Fruit fly (Drosophila melanogaster) whole organism, embryonic: Measurements from ENCODE around the gene CG44008.

ENCODE experiments used
- Asciz ChIP-seq: fragments of 200-800 bp; sonication (Bioruptor generic); optimal IDR thresholded peaks from 2 replicates; lab custom pipeline; 2017; ENCODE audit warnings: missing biosample characterization, mild to moderate bottlenecking, missing genetic modification characterization, missing genetic modification reagents
- Atf6 ChIP-seq: fragments of 200-800 bp; sonication (Bioruptor generic); IDR thresholded peaks from 2 replicates; pipeline ENCODE4 v1.3.6; 2022; ENCODE audit warnings: missing biosample characterization, missing genetic modification characterization
- CG1024 ChIP-seq: fragments of 200-800 bp; sonication (Bioruptor generic); IDR thresholded peaks from 2 replicates; pipeline ENCODE4 v1.3.6; 2022; ENCODE audit warnings: missing biosample characterization, missing genetic modification characterization
- CG10565 ChIP-seq: fragments of 200-800 bp; sonication (Bioruptor generic); optimal IDR thresholded peaks from 3 replicates; lab custom pipeline; 2016; ENCODE audit warnings: missing biosample characterization, mild to moderate bottlenecking, missing genetic modification characterization
- CG11723 ChIP-seq: fragments of 200-800 bp; sonication (Bioruptor generic); optimal IDR thresholded peaks from 2 replicates; lab custom pipeline; 2017; ENCODE audit warnings: missing biosample characterization, mild to moderate bottlenecking, missing genetic modification characterization
- CG1529 ChIP-seq: fragments of 200-800 bp; sonication (Bioruptor generic); optimal IDR thresholded peaks from 3 replicates; lab custom pipeline; 2018; ENCODE audit warnings: missing biosample characterization, missing genetic modification characterization
- CG15514 ChIP-seq: fragments of 200-800 bp; sonication (Bioruptor generic); optimal IDR thresholded peaks from 3 replicates; lab custom pipeline; 2017; ENCODE audit warnings: missing biosample characterization, missing genetic modification characterization, mild to moderate bottlenecking, moderate library complexity, missing genetic modification reagents
- CG1602 ChIP-seq: fragments of 200-800 bp; sonication (Bioruptor generic); optimal IDR thresholded peaks from 3 replicates; lab custom pipeline; 2016; ENCODE audit warnings: missing biosample characterization, missing genetic modification characterization
- CG1647 ChIP-seq: fragments of 200-800 bp; sonication (Bioruptor generic); optimal IDR thresholded peaks from 3 replicates; lab custom pipeline; 2016; ENCODE audit warnings: missing biosample characterization, missing genetic modification characterization
- CG17361 ChIP-seq: fragments of 200-800 bp; sonication (Bioruptor generic); IDR thresholded peaks from 3 replicates; pipeline ENCODE4 v1.3.6; 2022; ENCODE audit warnings: missing biosample characterization, missing genetic modification characterization
- CG17912 ChIP-seq: fragments of 200-800 bp; sonication (Bioruptor generic); optimal IDR thresholded peaks from 2 replicates; lab custom pipeline; 2018; ENCODE audit warnings: missing biosample characterization, mild to moderate bottlenecking, missing genetic modification characterization
- CG18619 ChIP-seq: fragments of 200-800 bp; sonication (Bioruptor generic); optimal IDR thresholded peaks from 3 replicates; lab custom pipeline; 2017; ENCODE audit warnings: missing biosample characterization, mild to moderate bottlenecking, missing genetic modification characterization
- CG30020 ChIP-seq: fragments of 200-800 bp; optimal IDR thresholded peaks from 2 replicates; lab custom pipeline; 2019; ENCODE audit warnings: missing biosample characterization, mild to moderate bottlenecking, missing genetic modification characterization, moderate library complexity
- CG31224 ChIP-seq: fragments of 200-800 bp; sonication (Bioruptor generic); IDR thresholded peaks from 2 replicates; pipeline ENCODE4 v1.3.6; 2022; ENCODE audit warnings: missing biosample characterization, missing genetic modification characterization
- CG32767 ChIP-seq: fragments of 200-800 bp; sonication (Bioruptor generic); IDR thresholded peaks from 2 replicates; pipeline ENCODE4 v1.3.6; 2022; ENCODE audit warnings: missing biosample characterization, missing genetic modification characterization
- CG34224 ChIP-seq: fragments of 200-800 bp; sonication (Bioruptor generic); IDR thresholded peaks from 3 replicates; pipeline ENCODE4 v1.3.6; 2022; ENCODE audit warnings: missing biosample characterization, missing genetic modification characterization; ENCODE audit not compliant: partially characterized antibody
- CG3995 ChIP-seq: fragments of 200-800 bp; sonication (Bioruptor generic); optimal IDR thresholded peaks from 3 replicates; lab custom pipeline; 2016; ENCODE audit warnings: missing biosample characterization, missing genetic modification characterization
- CG6765 ChIP-seq: fragments of 200-800 bp; sonication (Bioruptor generic); optimal IDR thresholded peaks from 3 replicates; lab custom pipeline; 2017; ENCODE audit warnings: missing biosample characterization, mild to moderate bottlenecking, missing genetic modification characterization
- CG8359 ChIP-seq: fragments of 200-800 bp; sonication (Bioruptor generic); optimal IDR thresholded peaks from 2 replicates; lab custom pipeline; 2017; ENCODE audit warnings: missing biosample characterization, mild to moderate bottlenecking, missing genetic modification characterization, borderline replicate concordance
- CG8388 ChIP-seq: fragments of 200-800 bp; sonication (Bioruptor generic); optimal IDR thresholded peaks from 2 replicates; lab custom pipeline; 2019; ENCODE audit warnings: missing biosample characterization, mild to moderate bottlenecking, missing genetic modification characterization, moderate library complexity
- CkIIα-i1 ChIP-seq: fragments of 200-800 bp; sonication (Bioruptor generic); IDR thresholded peaks from 2 replicates; pipeline ENCODE4 v1.3.6; 2022; ENCODE audit warnings: missing biosample characterization, missing genetic modification characterization
- Dip2 ChIP-seq: fragments of 200-800 bp; sonication (Bioruptor generic); IDR thresholded peaks from 2 replicates; pipeline ENCODE4 v1.3.6; 2022; ENCODE audit warnings: missing biosample characterization, missing genetic modification characterization
- Drgx ChIP-seq: fragments of 200-800 bp; sonication (Bioruptor generic); IDR thresholded peaks from 2 replicates; pipeline ENCODE4 v1.3.6; 2022; ENCODE audit warnings: missing biosample characterization, missing genetic modification characterization
- Elba2 ChIP-seq: fragments of 200-800 bp; sonication (Bioruptor generic); optimal IDR thresholded peaks from 3 replicates; lab custom pipeline; 2016; ENCODE audit warnings: missing biosample characterization, missing genetic modification characterization
- Ets97D ChIP-seq: fragments of 200-800 bp; sonication (Bioruptor generic); optimal IDR thresholded peaks from 3 replicates; lab custom pipeline; 2016; ENCODE audit warnings: missing biosample characterization, missing genetic modification characterization
- Gug ChIP-seq: fragments of 200-800 bp; sonication (Bioruptor generic); IDR thresholded peaks from 4 replicates; pipeline ENCODE4 v1.3.6; 2022; ENCODE audit warnings: missing biosample characterization, missing genetic modification characterization
- H15 ChIP-seq: fragments of 200-800 bp; sonication (Bioruptor generic); IDR thresholded peaks from 3 replicates; pipeline ENCODE4 v1.3.6; 2022; ENCODE audit warnings: missing biosample characterization, missing genetic modification characterization
- Hmx ChIP-seq: fragments of 200-800 bp; sonication (Bioruptor generic); optimal IDR thresholded peaks from 2 replicates; lab custom pipeline; 2016; ENCODE audit warnings: missing biosample characterization, missing genetic modification characterization
- Lpt ChIP-seq: fragments of >200 bp; optimal IDR thresholded peaks from 2 replicates; lab custom pipeline; 2018; ENCODE audit warnings: missing biosample characterization, missing genetic modification characterization
- Mrtf ChIP-seq: fragments of 200-800 bp; sonication (Bioruptor generic); IDR thresholded peaks from 3 replicates; pipeline ENCODE4 v1.3.6; 2022; ENCODE audit warnings: missing biosample characterization, missing genetic modification characterization
- Nf-YA ChIP-seq: fragments of 200-800 bp; sonication (Bioruptor generic); IDR thresholded peaks from 2 replicates; pipeline ENCODE4 v1.3.6; 2022; ENCODE audit warnings: missing biosample characterization, missing genetic modification characterization
- Rx ChIP-seq: fragments of 200-800 bp; sonication (Bioruptor generic); IDR thresholded peaks from 2 replicates; pipeline ENCODE4 v1.3.6; 2022; ENCODE audit warnings: missing biosample characterization, missing genetic modification characterization
- Sox100B ChIP-seq: fragments of 200-800 bp; sonication (Bioruptor generic); optimal IDR thresholded peaks from 3 replicates; lab custom pipeline; 2018; ENCODE audit warnings: missing biosample characterization, mild to moderate bottlenecking, missing genetic modification characterization
- Xrp1 ChIP-seq: fragments of 200-800 bp; sonication (Bioruptor generic); IDR thresholded peaks from 2 replicates; pipeline ENCODE4 v1.3.6; 2022; ENCODE audit warnings: missing biosample characterization, missing genetic modification characterization
- ap ChIP-seq: fragments of 200-800 bp; sonication (Bioruptor generic); IDR thresholded peaks from 2 replicates; pipeline ENCODE4 v1.3.6; 2022; ENCODE audit warnings: missing biosample characterization, missing genetic modification characterization
- bowl ChIP-seq: fragments of 200-800 bp; sonication (Bioruptor generic); IDR thresholded peaks from 2 replicates; pipeline ENCODE4 v1.3.6; 2022; ENCODE audit warnings: missing biosample characterization, missing genetic modification characterization
- disco-r ChIP-seq: fragments of 200-800 bp; sonication (Bioruptor generic); optimal IDR thresholded peaks from 2 replicates; lab custom pipeline; 2016; ENCODE audit warnings: missing biosample characterization, missing genetic modification characterization
- fd96Cb ChIP-seq: fragments of 200-800 bp; sonication (Bioruptor generic); optimal IDR thresholded peaks from 2 replicates; lab custom pipeline; 2018; ENCODE audit warnings: missing biosample characterization, mild to moderate bottlenecking, missing genetic modification characterization, moderate library complexity
- grau ChIP-seq: fragments of 200-800 bp; optimal IDR thresholded peaks from 3 replicates; lab custom pipeline; 2019; ENCODE audit warnings: missing biosample characterization, mild to moderate bottlenecking, missing genetic modification characterization, moderate library complexity
- inv ChIP-seq: fragments of 200-800 bp; sonication (Bioruptor generic); IDR thresholded peaks from 2 replicates; pipeline ENCODE4 v1.3.6; 2022; ENCODE audit warnings: missing biosample characterization, missing genetic modification characterization; ENCODE audit not compliant: partially characterized antibody
- ken ChIP-seq: fragments of 200-800 bp; sonication (Bioruptor generic); IDR thresholded peaks from 3 replicates; pipeline ENCODE4 v1.3.6; 2022; ENCODE audit warnings: missing biosample characterization, missing genetic modification characterization
- mld ChIP-seq: fragments of 200-800 bp; sonication (Bioruptor generic); IDR thresholded peaks from 3 replicates; pipeline ENCODE4 v1.3.6; 2022; ENCODE audit warnings: missing biosample characterization, missing genetic modification characterization; ENCODE audit not compliant: partially characterized antibody
- slou ChIP-seq: fragments of 200-800 bp; sonication (Bioruptor generic); optimal IDR thresholded peaks from 3 replicates; lab custom pipeline; 2016; ENCODE audit warnings: missing biosample characterization, missing genetic modification characterization
- tap ChIP-seq: fragments of 200-800 bp; optimal IDR thresholded peaks from 3 replicates; lab custom pipeline; 2019; ENCODE audit warnings: missing biosample characterization, mild to moderate bottlenecking, missing genetic modification characterization, moderate library complexity
- usp ChIP-seq: fragments of >200 bp; optimal IDR thresholded peaks from 2 replicates; lab custom pipeline; 2017; ENCODE audit warnings: missing biosample characterization, missing genetic modification characterization

Gene CG44008

dm6 chr2L:11812781-11813664 lies 29.2 kb downstream of the CG44008 start (continued):
- no peak for TF ChIP-seq grau
- TF ChIP-seq ken: no peak
- TF ChIP-seq Drgx (GFP tag; lab: Robert Waterston, UW): no peak
- TF ChIP-seq Ets97D (GFP tag; lab: Kevin White, UChicago): no peak

- TF ChIP-seq Hmx (GFP tag; lab: Kevin White, UChicago) (no peak), CG10565 (GFP tag; lab: Kevin White, UChicago) (no peak), Lpt (GFP tag; lab: Kevin White, UChicago) (no peak), CG8388 (GFP tag; lab: Kevin White, UChicago) (no peak), fd96Cb (no peak), CG18619 (GFP tag; lab: Kevin White, UChicago) (no peak), CG34224 (GFP tag; lab: Robert Waterston, UW) (no peak), disco-r (no peak)
These were observed 32.4 kb downstream of the CG44008 start for dm6 chr2L:11809823-11810222.

dm6 chr2L:11808702-11809583 lies 33.3 kb downstream of the CG44008 start, which contains the start of gene crol:
TSS of gene crol (minus strand) at chr2L:11809438.
- TF ChIP-seq CG1529 (GFP tag; lab: Kevin White, UChicago) (no peak), mld (GFP tag; lab: Robert Waterston, UW) (peak; percentile 63; the same call in 2 of the 3 replicates), Dip2 (GFP tag; lab: Robert Waterston, UW) (no peak), Xrp1 (GFP tag; lab: Robert Waterston, UW) (peak; percentile 24; the same call in 1 of the 2 replicates), tap (tag; lab: Kevin White, UChicago) (peak; percentile 30), CG1602 (GFP tag; lab: Kevin White, UChicago) (no peak), bowl (GFP tag; lab: Robert Waterston, UW) (no peak), CG3995 (GFP tag; lab: Kevin White, UChicago) (no peak), Atf6 (GFP tag; lab: Robert Waterston, UW) (0 out of 2 replicates have a peak, but pooled peaks have one; percentile 16), Nf-YA (GFP tag; lab: Robert Waterston, UW) (no peak), CG6765 (GFP tag; lab: Kevin White, UChicago) (no peak), Mrtf (no peak), Rx (GFP tag; lab: Robert Waterston, UW) (no peak), usp (GFP tag; lab: Kevin White, UChicago) (no peak), CG30020 (tag; lab: Kevin White, UChicago) (peak; percentile 52), Elba2 (peak; percentile 100), Gug (GFP tag; lab: Robert Waterston, UW) (peak; percentile 13; the same call in 1 of the 4 replicates), Asciz (GFP tag; lab: Kevin White, UChicago) (no peak), Lpt (GFP tag; lab: Kevin White, UChicago) (no peak), slou (GFP tag; lab: Kevin White, UChicago) (no peak), CkIIα-i1 (no peak), CG11723 (GFP tag; lab: Kevin White, UChicago) (no peak), CG17361 (GFP tag; lab: Robert Waterston, UW) (peak; percentile 44; the same call in 1 of the 3 replicates), CG8359 (GFP tag; lab: Kevin White, UChicago) (no peak), H15 (GFP tag; lab: Robert Waterston, UW) (no peak), CG15514 (GFP tag; lab: Kevin White, UChicago) (peak; percentile 70), CG32767 (GFP tag; lab: Robert Waterston, UW) (no peak), Sox100B (GFP tag; lab: Kevin White, UChicago) (no peak), CG31224 (GFP tag; lab: Robert Waterston, UW) (no peak), ap (GFP tag; lab: Robert Waterston, UW) (no peak), CG17912 (GFP tag; lab: Kevin White, UChicago) (no peak), inv (GFP tag; lab: Robert Waterston, UW) (peak; percentile 70), CG1024 (GFP tag; lab: Robert Waterston, UW) (no peak), CG1647 (no peak)
